Worm (Caenorhabditis elegans) whole organism, early embryonic: ENCODE results near the gene C08H9.18.

Experiments
- B0310.2 ChIP-seq: sonication (generic microtip); optimal IDR thresholded peaks from 2 replicates; lab custom pipeline; 2016; ENCODE audit warnings: mild to moderate bottlenecking, missing genetic modification characterization, missing compliant biosample characterization
- F13C5.2 ChIP-seq: sonication (generic microtip); optimal IDR thresholded peaks from 2 replicates; lab custom pipeline; 2017; ENCODE audit warnings: mild to moderate bottlenecking, missing genetic modification characterization, inconsistent platforms, missing compliant biosample characterization
- aly-1 ChIP-seq: sonication (generic microtip); optimal IDR thresholded peaks from 2 replicates; lab custom pipeline; 2016; ENCODE audit warnings: missing genetic modification characterization, missing compliant biosample characterization
- ama-1 ChIP-seq: fragments of 150-350 bp; optimal IDR thresholded peaks from 2 replicates; lab custom pipeline; 2014
- ceh-13 ChIP-seq: fragments of 200-800 bp; sonication (Bioruptor generic); optimal IDR thresholded peaks from 2 replicates; lab custom pipeline; 2018; ENCODE audit warnings: mild to moderate bottlenecking, missing genetic modification characterization, missing compliant biosample characterization
- ceh-36 ChIP-seq: sonication (generic microtip); optimal IDR thresholded peaks from 2 replicates; lab custom pipeline; 2016; ENCODE audit warnings: missing genetic modification characterization, inconsistent platforms, missing compliant biosample characterization
- ets-7 ChIP-seq: sonication (generic microtip); optimal IDR thresholded peaks from 2 replicates; lab custom pipeline; 2016; ENCODE audit warnings: missing genotype, missing genetic modification characterization, missing compliant biosample characterization
- flt-1 ChIP-seq: fragments of 200-800 bp; sonication (Bioruptor generic); IDR thresholded peaks from 2 replicates; pipeline ENCODE4 v1.3.6; 2022; ENCODE audit warnings: missing genetic modification characterization, missing compliant biosample characterization
- hmbx-1 ChIP-seq: sonication (generic microtip); optimal IDR thresholded peaks from 2 replicates; lab custom pipeline; 2016; ENCODE audit warnings: mild to moderate bottlenecking, missing genetic modification characterization, missing compliant biosample characterization
- hmg-4 ChIP-seq: fragments of 200-800 bp; sonication (Bioruptor generic); optimal IDR thresholded peaks from 2 replicates; lab custom pipeline; 2018; ENCODE audit warnings: mild to moderate bottlenecking, missing genetic modification characterization, missing compliant biosample characterization
- hnd-1 ChIP-seq: sonication (generic microtip); optimal IDR thresholded peaks from 2 replicates; lab custom pipeline; 2016; ENCODE audit warnings: missing genetic modification characterization, missing compliant biosample characterization
- pes-1 ChIP-seq: fragments of 200-800 bp; sonication (Bioruptor generic); IDR thresholded peaks from 2 replicates; pipeline ENCODE4 v1.3.6; 2022; ENCODE audit warnings: missing genetic modification reagents, missing genetic modification characterization, missing compliant biosample characterization
- scrt-1 ChIP-seq: fragments of 200-800 bp; sonication (Bioruptor generic); IDR thresholded peaks from 2 replicates; pipeline ENCODE4 v1.3.6; 2022; ENCODE audit warnings: missing genetic modification characterization, missing compliant biosample characterization
- sea-1 ChIP-seq: fragments of 200-800 bp; sonication (Bioruptor generic); conservative IDR thresholded peaks from 2 replicates; pipeline ENCODE4 v1.3.6; 2022; ENCODE audit warnings: missing genetic modification characterization, missing compliant biosample characterization
- tbx-11 ChIP-seq: fragments of 200-800 bp; sonication (Bioruptor generic); IDR thresholded peaks from 2 replicates; pipeline ENCODE4 v1.3.6; 2022; ENCODE audit warnings: missing genetic modification characterization, missing compliant biosample characterization
- tbx-37 ChIP-seq: fragments of 200-800 bp; sonication (Bioruptor generic); conservative IDR thresholded peaks from 2 replicates; pipeline ENCODE4 v1.3.6; 2022; ENCODE audit warnings: missing genetic modification reagents, missing genetic modification characterization, missing compliant biosample characterization
- tra-4 ChIP-seq: sonication (generic microtip); optimal IDR thresholded peaks from 2 replicates; lab custom pipeline; 2017; ENCODE audit warnings: missing genetic modification characterization, missing compliant biosample characterization

The C08H9.18 gene

ce11 chrII:9835958-9836357 is 26.1 kb downstream of the C08H9.18 start:
- TF ChIP-seq tra-4 (tag; lab: Kevin White, UChicago) (no peak), tbx-37 (no peak), ceh-13 (GFP tag; lab: Kevin White, UChicago) (no peak), ama-1 (no peak), F13C5.2 (no peak), B0310.2 (tag; lab: Kevin White, UChicago) (no peak), hnd-1 (tag; lab: Kevin White, UChicago) (no peak)

ce11 chrII:9834921-9835320 is 27.1 kb downstream of the C08H9.18 start, which contains the start of gene arrd-5:
Gene arrd-5, plus strand, starts transcription at chrII:9835221.
- TF ChIP-seq pes-1 (GFP tag; lab: Robert Waterston, UW): no peak

- no peak for TF ChIP-seq hmg-4 (GFP tag; lab: Kevin White, UChicago)
- no peak for TF ChIP-seq ceh-13 (GFP tag; lab: Kevin White, UChicago)
- no peak for TF ChIP-seq tbx-37
- no peak for TF ChIP-seq tra-4 (tag; lab: Kevin White, UChicago)
- TF ChIP-seq ama-1: no peak
- TF ChIP-seq sea-1 (GFP tag; lab: Robert Waterston, UW): no peak
- no peak for TF ChIP-seq B0310.2 (tag; lab: Kevin White, UChicago)
- TF ChIP-seq aly-1 (tag; lab: Kevin White, UChicago): no peak
These were observed 28.2 kb downstream of the C08H9.18 start, which contains the start of gene ZK938.3 for ce11 chrII:9833855-9834254. Gene ZK938.3, minus strand, starts transcription at chrII:9833955.

- TF ChIP-seq aly-1 (tag; lab: Kevin White, UChicago) (no peak), flt-1 (GFP tag; lab: Robert Waterston, UW) (no peak), scrt-1 (GFP tag; lab: Robert Waterston, UW) (no peak), tbx-11 (GFP tag; lab: Robert Waterston, UW) (no peak), hmbx-1 (tag; lab: Kevin White, UChicago) (no peak), hmg-4 (GFP tag; lab: Kevin White, UChicago) (no peak), tbx-37 (no peak), sea-1 (GFP tag; lab: Robert Waterston, UW) (no peak), pes-1 (GFP tag; lab: Robert Waterston, UW) (no peak), hnd-1 (tag; lab: Kevin White, UChicago) (no peak), tra-4 (tag; lab: Kevin White, UChicago) (no peak), ceh-36 (tag; lab: Kevin White, UChicago) (no peak), F13C5.2 (no peak), ama-1 (no peak), ceh-13 (GFP tag; lab: Kevin White, UChicago) (no peak), B0310.2 (tag; lab: Kevin White, UChicago) (no peak), ets-7 (tag; lab: Kevin White, UChicago) (no peak)
These were observed 31.0 kb downstream of the C08H9.18 start, which contains the start of gene ZK938.12 for ce11 chrII:9831033-9831432. Gene ZK938.12, plus strand, starts transcription at chrII:9831333.

ce11 chrII:9829108-9829507 is 32.9 kb downstream of the C08H9.18 start, which contains the start of gene ZK938.1:
Gene ZK938.1, plus strand, starts transcription at chrII:9829408.
- TF ChIP-seq ceh-13 (GFP tag; lab: Kevin White, UChicago) (no peak), ceh-36 (tag; lab: Kevin White, UChicago) (no peak), flt-1 (GFP tag; lab: Robert Waterston, UW) (no peak), F13C5.2 (no peak), hmbx-1 (tag; lab: Kevin White, UChicago) (no peak), B0310.2 (tag; lab: Kevin White, UChicago) (no peak), ets-7 (tag; lab: Kevin White, UChicago) (no peak), aly-1 (tag; lab: Kevin White, UChicago) (no peak), pes-1 (GFP tag; lab: Robert Waterston, UW) (no peak), tbx-37 (no peak), tbx-11 (GFP tag; lab: Robert Waterston, UW) (no peak), tra-4 (tag; lab: Kevin White, UChicago) (no peak), hmg-4 (GFP tag; lab: Kevin White, UChicago) (no peak), sea-1 (GFP tag; lab: Robert Waterston, UW) (no peak), scrt-1 (GFP tag; lab: Robert Waterston, UW) (no peak), hnd-1 (tag; lab: Kevin White, UChicago) (no peak)

ce11 chrII:9828502-9828901 is 33.5 kb downstream of the C08H9.18 start:
- TF ChIP-seq aly-1 (tag; lab: Kevin White, UChicago): no peak
- no peak for TF ChIP-seq scrt-1 (GFP tag; lab: Robert Waterston, UW)
- TF ChIP-seq hmbx-1 (tag; lab: Kevin White, UChicago): no peak
- TF ChIP-seq B0310.2 (tag; lab: Kevin White, UChicago): no peak
- TF ChIP-seq ceh-13 (GFP tag; lab: Kevin White, UChicago): no peak
- TF ChIP-seq hnd-1 (tag; lab: Kevin White, UChicago): no peak
- no peak for TF ChIP-seq sea-1 (GFP tag; lab: Robert Waterston, UW)
- TF ChIP-seq tra-4 (tag; lab: Kevin White, UChicago): no peak
- no peak for TF ChIP-seq ama-1
- TF ChIP-seq hmg-4 (GFP tag; lab: Kevin White, UChicago): no peak

- TF ChIP-seq ama-1: no peak
- no peak for TF ChIP-seq F13C5.2
- TF ChIP-seq ceh-36 (tag; lab: Kevin White, UChicago): no peak
- TF ChIP-seq hnd-1 (tag; lab: Kevin White, UChicago): no peak
- no peak for TF ChIP-seq ets-7 (tag; lab: Kevin White, UChicago)
- TF ChIP-seq B0310.2 (tag; lab: Kevin White, UChicago): no peak
- no peak for TF ChIP-seq hmbx-1 (tag; lab: Kevin White, UChicago)
These were observed 34.2 kb downstream of the C08H9.18 start, which contains the start of gene eyg-1 for ce11 chrII:9827852-9828251. Gene eyg-1, minus strand, starts transcription at chrII:9827952.

ce11 chrII:9826946-9827345 is 35.1 kb downstream of the C08H9.18 start:
- TF ChIP-seq flt-1 (GFP tag; lab: Robert Waterston, UW) (no peak), tbx-11 (GFP tag; lab: Robert Waterston, UW) (no peak), scrt-1 (GFP tag; lab: Robert Waterston, UW) (no peak), ceh-13 (GFP tag; lab: Kevin White, UChicago) (no peak), hmg-4 (GFP tag; lab: Kevin White, UChicago) (no peak), tra-4 (tag; lab: Kevin White, UChicago) (no peak), ama-1 (no peak)
